Worm (Caenorhabditis elegans) whole organism, early embryonic: Measurements from ENCODE around the gene ima-3.

Experiments
- B0310.2 ChIP-seq: sonication (generic microtip); optimal IDR thresholded peaks from 2 replicates; lab custom pipeline; 2016; ENCODE audit warnings: mild to moderate bottlenecking, missing genetic modification characterization, missing compliant biosample characterization
- F13C5.2 ChIP-seq: sonication (generic microtip); optimal IDR thresholded peaks from 2 replicates; lab custom pipeline; 2017; ENCODE audit warnings: mild to moderate bottlenecking, missing genetic modification characterization, inconsistent platforms, missing compliant biosample characterization
- aly-1 ChIP-seq: sonication (generic microtip); optimal IDR thresholded peaks from 2 replicates; lab custom pipeline; 2016; ENCODE audit warnings: missing genetic modification characterization, missing compliant biosample characterization
- ama-1 ChIP-seq: fragments of 150-350 bp; optimal IDR thresholded peaks from 2 replicates; lab custom pipeline; 2014
- ceh-13 ChIP-seq: fragments of 200-800 bp; sonication (Bioruptor generic); optimal IDR thresholded peaks from 2 replicates; lab custom pipeline; 2018; ENCODE audit warnings: mild to moderate bottlenecking, missing genetic modification characterization, missing compliant biosample characterization
- ceh-36 ChIP-seq: sonication (generic microtip); optimal IDR thresholded peaks from 2 replicates; lab custom pipeline; 2016; ENCODE audit warnings: missing genetic modification characterization, inconsistent platforms, missing compliant biosample characterization
- ets-7 ChIP-seq: sonication (generic microtip); optimal IDR thresholded peaks from 2 replicates; lab custom pipeline; 2016; ENCODE audit warnings: missing genotype, missing genetic modification characterization, missing compliant biosample characterization
- flt-1 ChIP-seq: fragments of 200-800 bp; sonication (Bioruptor generic); IDR thresholded peaks from 2 replicates; pipeline ENCODE4 v1.3.6; 2022; ENCODE audit warnings: missing genetic modification characterization, missing compliant biosample characterization
- hmbx-1 ChIP-seq: sonication (generic microtip); optimal IDR thresholded peaks from 2 replicates; lab custom pipeline; 2016; ENCODE audit warnings: mild to moderate bottlenecking, missing genetic modification characterization, missing compliant biosample characterization
- hmg-4 ChIP-seq: fragments of 200-800 bp; sonication (Bioruptor generic); optimal IDR thresholded peaks from 2 replicates; lab custom pipeline; 2018; ENCODE audit warnings: mild to moderate bottlenecking, missing genetic modification characterization, missing compliant biosample characterization
- hnd-1 ChIP-seq: sonication (generic microtip); optimal IDR thresholded peaks from 2 replicates; lab custom pipeline; 2016; ENCODE audit warnings: missing genetic modification characterization, missing compliant biosample characterization
- pes-1 ChIP-seq: fragments of 200-800 bp; sonication (Bioruptor generic); IDR thresholded peaks from 2 replicates; pipeline ENCODE4 v1.3.6; 2022; ENCODE audit warnings: missing genetic modification reagents, missing genetic modification characterization, missing compliant biosample characterization
- scrt-1 ChIP-seq: fragments of 200-800 bp; sonication (Bioruptor generic); IDR thresholded peaks from 2 replicates; pipeline ENCODE4 v1.3.6; 2022; ENCODE audit warnings: missing genetic modification characterization, missing compliant biosample characterization
- sea-1 ChIP-seq: fragments of 200-800 bp; sonication (Bioruptor generic); conservative IDR thresholded peaks from 2 replicates; pipeline ENCODE4 v1.3.6; 2022; ENCODE audit warnings: missing genetic modification characterization, missing compliant biosample characterization
- tbx-11 ChIP-seq: fragments of 200-800 bp; sonication (Bioruptor generic); IDR thresholded peaks from 2 replicates; pipeline ENCODE4 v1.3.6; 2022; ENCODE audit warnings: missing genetic modification characterization, missing compliant biosample characterization
- tbx-37 ChIP-seq: fragments of 200-800 bp; sonication (Bioruptor generic); conservative IDR thresholded peaks from 2 replicates; pipeline ENCODE4 v1.3.6; 2022; ENCODE audit warnings: missing genetic modification reagents, missing genetic modification characterization, missing compliant biosample characterization
- tra-4 ChIP-seq: sonication (generic microtip); optimal IDR thresholded peaks from 2 replicates; lab custom pipeline; 2017; ENCODE audit warnings: missing genetic modification characterization, missing compliant biosample characterization

ima-3 gene

ce11 chrIV:7520258-7520657 lies 41.2 kb downstream of the ima-3 start:
- TF ChIP-seq ceh-13 = no peak
- TF ChIP-seq tra-4 = no peak
- no peak for TF ChIP-seq B0310.2
- TF ChIP-seq sea-1 (GFP tag; lab: Robert Waterston, UW) = no peak
- TF ChIP-seq aly-1 = no peak
- no peak for TF ChIP-seq tbx-37 (GFP tag; lab: Robert Waterston, UW)
- no peak for TF ChIP-seq tbx-11 (GFP tag; lab: Robert Waterston, UW)
- TF ChIP-seq scrt-1 (GFP tag; lab: Robert Waterston, UW) = no peak
- TF ChIP-seq flt-1 (GFP tag; lab: Robert Waterston, UW) = no peak
- no peak for TF ChIP-seq hmbx-1 (tag; lab: Kevin White, UChicago)
- no peak for TF ChIP-seq pes-1
- no peak for TF ChIP-seq ceh-36 (tag; lab: Kevin White, UChicago)
- TF ChIP-seq F13C5.2 = no peak
- TF ChIP-seq ama-1 (lab: Kevin White, UChicago) = no peak
- no peak for TF ChIP-seq hnd-1 (tag; lab: Kevin White, UChicago)
- TF ChIP-seq ets-7 (tag; lab: Kevin White, UChicago) = no peak
- TF ChIP-seq hmg-4 (GFP tag; lab: Kevin White, UChicago) = no peak

ce11 chrIV:7516167-7516566 lies 45.3 kb downstream of the ima-3 start, which contains the start of the genes R05G6.9 and R05G6.3:
TSS of gene R05G6.9 (minus strand) at chrIV:7516267.
TSS of gene R05G6.3 (plus strand) at chrIV:7516552.
- TF ChIP-seq F13C5.2 = no peak
- no peak for TF ChIP-seq tbx-37 (GFP tag; lab: Robert Waterston, UW)
- no peak for TF ChIP-seq ceh-36 (tag; lab: Kevin White, UChicago)
- no peak for TF ChIP-seq ceh-13
- TF ChIP-seq ama-1 (lab: Kevin White, UChicago) = no peak
- TF ChIP-seq hmg-4 (GFP tag; lab: Kevin White, UChicago) = no peak
- no peak for TF ChIP-seq hmbx-1 (tag; lab: Kevin White, UChicago)
- TF ChIP-seq hnd-1 (tag; lab: Kevin White, UChicago) = no peak
- TF ChIP-seq B0310.2 = no peak
- no peak for TF ChIP-seq flt-1 (GFP tag; lab: Robert Waterston, UW)
- TF ChIP-seq tbx-11 (GFP tag; lab: Robert Waterston, UW) = no peak

ce11 chrIV:7512617-7513233 lies 48.7 kb downstream of the ima-3 start, which contains the start of the genes plc-4 and R05G6.4:
TSS of gene plc-4 (minus strand) at chrIV:7512667.
TSS of gene R05G6.4 (plus strand) at chrIV:7513233.
- TF ChIP-seq B0310.2 = no peak
- TF ChIP-seq tbx-37 (GFP tag; lab: Robert Waterston, UW) = no peak
- no peak for TF ChIP-seq pes-1
- TF ChIP-seq flt-1 (GFP tag; lab: Robert Waterston, UW) = no peak
- TF ChIP-seq hmbx-1 (tag; lab: Kevin White, UChicago) = no peak
- TF ChIP-seq aly-1 = no peak
- TF ChIP-seq tra-4 = no peak

- no peak for TF ChIP-seq B0310.2
- no peak for TF ChIP-seq tbx-11 (GFP tag; lab: Robert Waterston, UW)
- no peak for TF ChIP-seq flt-1 (GFP tag; lab: Robert Waterston, UW)
Measured at ce11 chrIV:7510829-7511228, 50.6 kb downstream of the ima-3 start.

ce11 chrIV:7508850-7509249 lies 52.6 kb downstream of the ima-3 start:
- TF ChIP-seq flt-1 (GFP tag; lab: Robert Waterston, UW) = no peak
- no peak for TF ChIP-seq pes-1
- TF ChIP-seq ama-1 (lab: Kevin White, UChicago) = no peak
